Worm (Caenorhabditis elegans) whole organism, L1 larva: Measurements from ENCODE around the gene dyf-3.

Source experiments
- C16A3.4 ChIP-seq: fragments of 150-350 bp; optimal IDR thresholded peaks from 2 replicates; lab custom pipeline; 2014; ENCODE audit warnings: missing biosample characterization, missing genetic modification characterization
- ces-1 ChIP-seq: fragments of 150-350 bp; optimal IDR thresholded peaks from 2 replicates; lab custom pipeline; 2014; ENCODE audit warnings: missing biosample characterization, missing genetic modification reagents, missing genetic modification characterization
- hlh-17 ChIP-seq: fragments of 200-800 bp; sonication (Bioruptor generic); optimal IDR thresholded peaks from 2 replicates; lab custom pipeline; 2018; ENCODE audit warnings: missing genetic modification characterization, mild to moderate bottlenecking, missing compliant biosample characterization, moderate library complexity, borderline replicate concordance
- lin-14 ChIP-seq: fragments of 200-800 bp; sonication (Bioruptor generic); optimal IDR thresholded peaks from 2 replicates; lab custom pipeline; 2018; ENCODE audit warnings: mild to moderate bottlenecking, missing genetic modification characterization, moderate library complexity, missing compliant biosample characterization
- lsy-2 ChIP-seq, 2 experiments: fragments of 150-350 bp; optimal IDR thresholded peaks; 2 replicates each; lab custom pipeline; 2014; ENCODE audit warnings: missing biosample characterization in 2 of 2, missing genetic modification characterization in 2 of 2
- mep-1 ChIP-seq: fragments of 150-350 bp; optimal IDR thresholded peaks from 2 replicates; lab custom pipeline; 2014; ENCODE audit warnings: missing biosample characterization, missing genetic modification characterization
- nhr-237 ChIP-seq: fragments of 150-350 bp; optimal IDR thresholded peaks from 2 replicates; lab custom pipeline; 2014; ENCODE audit warnings: missing biosample characterization, missing genetic modification characterization
- nhr-47 ChIP-seq: sonication (generic microtip); optimal IDR thresholded peaks from 2 replicates; lab custom pipeline; 2016; ENCODE audit warnings: mild to moderate bottlenecking, missing genetic modification characterization, moderate library complexity, missing compliant biosample characterization
- nhr-76 ChIP-seq: sonication (generic microtip); optimal IDR thresholded peaks from 2 replicates; lab custom pipeline; 2017; ENCODE audit warnings: missing biosample characterization, missing genetic modification characterization
- nhr-77 ChIP-seq: fragments of 150-350 bp; optimal IDR thresholded peaks from 2 replicates; lab custom pipeline; 2014; ENCODE audit warnings: missing biosample characterization, missing genetic modification characterization
- pqm-1 ChIP-seq: sonication (generic microtip); optimal IDR thresholded peaks from 3 replicates; lab custom pipeline; 2017; ENCODE audit warnings: missing biosample characterization, missing genetic modification characterization
- unc-62 ChIP-seq: fragments of 150-350 bp; optimal IDR thresholded peaks from 2 replicates; lab custom pipeline; 2014; ENCODE audit warnings: missing biosample characterization, missing genetic modification reagents, missing genetic modification characterization
- unc-86 ChIP-seq: sonication (generic microtip); optimal IDR thresholded peaks from 2 replicates; lab custom pipeline; 2016; ENCODE audit warnings: missing genetic modification characterization, missing compliant biosample characterization
- zag-1 ChIP-seq: fragments of 150-350 bp; optimal IDR thresholded peaks from 2 replicates; lab custom pipeline; 2014; ENCODE audit warnings: missing biosample characterization, missing genetic modification characterization

- TF ChIP-seq nhr-237 (tag; lab: Kevin White, UChicago) (no peak), ces-1 (GFP tag; lab: Kevin White, UChicago) (no peak), lin-14 (GFP tag; lab: Kevin White, UChicago) (no peak), lsy-2 (tag; optimal IDR thresholded peaks at IDR 0.05; lab: Kevin White, UChicago) (no peak), pqm-1 (tag; lab: Kevin White, UChicago) (no peak), unc-62 (GFP tag; lab: Kevin White, UChicago) (no peak), unc-86 (tag; lab: Kevin White, UChicago) (no peak), C16A3.4 (tag; lab: Kevin White, UChicago) (no peak), mep-1 (tag; lab: Kevin White, UChicago) (no peak), nhr-47 (no peak), nhr-76 (no peak), zag-1 (tag; lab: Kevin White, UChicago) (no peak), nhr-77 (no peak), hlh-17 (GFP tag; lab: Kevin White, UChicago) (no peak)
These were observed 25.7 kb downstream of the dyf-3 start for ce11 chrIV:3373370-3373769.
